Worm (Caenorhabditis elegans): Measurements from ENCODE around the gene K05F6.8.
"Not testable (repeated sequence)": the region's sequence is repeated elsewhere in the genome, so short reads cannot be mapped to it uniquely, and the experiment has no call there.

DNA sequence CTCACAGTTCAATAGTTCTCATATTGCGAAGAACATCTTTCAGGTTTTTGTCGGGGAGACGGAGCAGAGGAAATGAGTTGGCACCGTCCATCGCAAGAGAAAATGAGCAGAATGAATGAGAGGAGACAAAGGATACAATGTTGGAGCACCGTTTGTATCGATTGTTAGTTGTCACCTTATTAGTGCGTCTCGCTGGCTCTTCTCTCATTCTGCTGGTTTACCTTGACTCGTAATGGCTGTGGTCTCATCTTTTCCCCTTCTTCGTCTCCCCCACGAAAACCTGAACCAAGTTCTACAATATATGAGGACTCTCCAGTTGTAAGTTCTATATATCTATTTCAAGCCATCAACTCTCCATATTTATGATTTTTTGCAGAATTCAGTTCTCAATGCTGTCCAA is 11.3 kb downstream of the K05F6.8 start, which contains the start of the genes fbxb-54 and fbxb-50:
- not testable (repeated sequence) for TF ChIP-seq ztf-29 (GFP tag; IDR thresholded peaks at IDR 0.05); med-1 (GFP tag; optimal IDR thresholded peaks at IDR 0.05; ENCODE audit: insufficient read depth); klf-2 (GFP tag; conservative IDR thresholded peaks at IDR 0.05); T22C8.4 (GFP tag; IDR thresholded peaks at IDR 0.05); ref-1 (GFP tag; conservative IDR thresholded peaks at IDR 0.05); ztf-23 (GFP tag; IDR thresholded peaks at IDR 0.05); cog-1 (tag; optimal IDR thresholded peaks at IDR 0.05); tab-1 (GFP tag; IDR thresholded peaks at IDR 0.05); flt-1 (GFP tag; IDR thresholded peaks at IDR 0.05)
